Worm (Caenorhabditis elegans) whole organism, midembryonic: Measurements from ENCODE around the gene Y42G9A.2.

Source experiments
- T22C8.4 ChIP-seq: fragments of 200-800 bp; sonication (Bioruptor generic); IDR thresholded peaks from 2 replicates; pipeline ENCODE4 v1.3.6; 2022; ENCODE audit warnings: missing genetic modification characterization, missing compliant biosample characterization
- cog-1 ChIP-seq: sonication (generic microtip); optimal IDR thresholded peaks from 2 replicates; lab custom pipeline; 2016; ENCODE audit warnings: missing genetic modification characterization, missing compliant biosample characterization
- flt-1 ChIP-seq: fragments of 200-800 bp; sonication (Bioruptor generic); IDR thresholded peaks from 2 replicates; pipeline ENCODE4 v1.3.6; 2022; ENCODE audit warnings: missing genetic modification characterization, missing compliant biosample characterization
- klf-2 ChIP-seq: fragments of 200-800 bp; sonication (Bioruptor generic); conservative IDR thresholded peaks from 2 replicates; pipeline ENCODE4 v1.3.6; 2022; ENCODE audit warnings: missing genetic modification reagents, missing genetic modification characterization, missing compliant biosample characterization
- med-1 ChIP-seq: sonication (generic microtip); optimal IDR thresholded peaks from 2 replicates; lab custom pipeline; 2017; ENCODE audit warnings: missing genetic modification characterization, mild to moderate bottlenecking, missing compliant biosample characterization, antibody characterized with exemption, missing genetic modification reagents; ENCODE audit not compliant: insufficient read depth
- ref-1 ChIP-seq: fragments of 200-800 bp; sonication (Bioruptor generic); conservative IDR thresholded peaks from 2 replicates; pipeline ENCODE4 v1.3.6; 2022; ENCODE audit warnings: missing genetic modification reagents, missing genetic modification characterization, missing compliant biosample characterization
- tab-1 ChIP-seq: fragments of 200-800 bp; sonication (Bioruptor generic); IDR thresholded peaks from 2 replicates; pipeline ENCODE4 v1.3.6; 2022; ENCODE audit warnings: missing genetic modification characterization, missing compliant biosample characterization
- ztf-23 ChIP-seq: fragments of 200-800 bp; sonication (Bioruptor generic); IDR thresholded peaks from 2 replicates; pipeline ENCODE4 v1.3.6; 2022; ENCODE audit warnings: missing genetic modification reagents, missing genetic modification characterization, missing compliant biosample characterization
- ztf-29 ChIP-seq: fragments of 200-800 bp; sonication (Bioruptor generic); IDR thresholded peaks from 2 replicates; pipeline ENCODE4 v1.3.6; 2022; ENCODE audit warnings: missing genetic modification reagents, missing genetic modification characterization, missing compliant biosample characterization

Y42G9A.2 gene

ce11 chrIII:6158642-6159475 lies 10.9 kb downstream of the Y42G9A.2 start, which contains the start of gene nfm-1:
Gene nfm-1 (plus strand): TSS chrIII:6159453.
- TF ChIP-seq tab-1 (peak; percentile 93), T22C8.4 (peak; percentile 90), klf-2 (GFP tag; lab: Robert Waterston, UW) (peak; percentile 88), ref-1 (peak; percentile 89), flt-1 (peak; percentile 96), med-1 (GFP tag; lab: Kevin White, UChicago) (peak; percentile 60), cog-1 (tag; lab: Kevin White, UChicago) (peak; percentile 89), ztf-29 (GFP tag; lab: Robert Waterston, UW) (peak; percentile 95), ztf-23 (GFP tag; lab: Robert Waterston, UW) (peak; percentile 95)

ce11 chrIII:6163381-6163780 lies 15.4 kb downstream of the Y42G9A.2 start:
- TF ChIP-seq ztf-23 (GFP tag; lab: Robert Waterston, UW): no peak
- TF ChIP-seq med-1 (GFP tag; lab: Kevin White, UChicago): no peak
- TF ChIP-seq ztf-29 (GFP tag; lab: Robert Waterston, UW): no peak
- TF ChIP-seq tab-1: no peak
- no peak for TF ChIP-seq cog-1 (tag; lab: Kevin White, UChicago)
- no peak for TF ChIP-seq flt-1
- no peak for TF ChIP-seq T22C8.4
- TF ChIP-seq ref-1: no peak
- TF ChIP-seq klf-2 (GFP tag; lab: Robert Waterston, UW): no peak

- TF ChIP-seq ref-1: no peak
- no peak for TF ChIP-seq klf-2 (GFP tag; lab: Robert Waterston, UW)
- TF ChIP-seq cog-1 (tag; lab: Kevin White, UChicago): no peak
- no peak for TF ChIP-seq med-1 (GFP tag; lab: Kevin White, UChicago)
- TF ChIP-seq T22C8.4: 0 out of 2 replicates have a peak, but pooled peaks have one; percentile 16
- TF ChIP-seq flt-1: no peak
Observed at ce11 chrIII:6164253-6164971, 16.4 kb downstream of the Y42G9A.2 start, which contains the start of gene F42A10.9. Gene F42A10.9 (plus strand): TSS chrIII:6164573.

- TF ChIP-seq med-1 (GFP tag; lab: Kevin White, UChicago): no peak
- no peak for TF ChIP-seq ztf-29 (GFP tag; lab: Robert Waterston, UW)
- TF ChIP-seq flt-1: no peak
- TF ChIP-seq cog-1 (tag; lab: Kevin White, UChicago): no peak
- no peak for TF ChIP-seq ref-1
- TF ChIP-seq klf-2 (GFP tag; lab: Robert Waterston, UW): no peak
- TF ChIP-seq T22C8.4: no peak
- no peak for TF ChIP-seq tab-1
- no peak for TF ChIP-seq ztf-23 (GFP tag; lab: Robert Waterston, UW)
Observed at ce11 chrIII:6165240-6165639, 17.3 kb downstream of the Y42G9A.2 start.

ce11 chrIII:6166634-6167033 lies 18.6 kb downstream of the Y42G9A.2 start:
- TF ChIP-seq cog-1 (tag; lab: Kevin White, UChicago): no peak
- TF ChIP-seq ztf-29 (GFP tag; lab: Robert Waterston, UW): no peak
- TF ChIP-seq ref-1: no peak
- no peak for TF ChIP-seq klf-2 (GFP tag; lab: Robert Waterston, UW)
- TF ChIP-seq ztf-23 (GFP tag; lab: Robert Waterston, UW): no peak
- TF ChIP-seq med-1 (GFP tag; lab: Kevin White, UChicago): no peak
- TF ChIP-seq tab-1: no peak
- no peak for TF ChIP-seq flt-1

- TF ChIP-seq flt-1: no peak
- TF ChIP-seq T22C8.4: no peak
- no peak for TF ChIP-seq ztf-29 (GFP tag; lab: Robert Waterston, UW)
- no peak for TF ChIP-seq cog-1 (tag; lab: Kevin White, UChicago)
- no peak for TF ChIP-seq ref-1
- TF ChIP-seq med-1 (GFP tag; lab: Kevin White, UChicago): no peak
- no peak for TF ChIP-seq ztf-23 (GFP tag; lab: Robert Waterston, UW)
- TF ChIP-seq tab-1: no peak
Observed at ce11 chrIII:6168497-6169227, 20.7 kb downstream of the Y42G9A.2 start, which contains the start of gene efk-1. Gene efk-1 (minus strand): TSS chrIII:6168547.

ce11 chrIII:6170038-6170437 lies 22.1 kb downstream of the Y42G9A.2 start:
- TF ChIP-seq T22C8.4 (no peak), ztf-23 (GFP tag; lab: Robert Waterston, UW) (no peak), cog-1 (tag; lab: Kevin White, UChicago) (no peak), med-1 (GFP tag; lab: Kevin White, UChicago) (no peak), flt-1 (no peak), ref-1 (no peak), ztf-29 (GFP tag; lab: Robert Waterston, UW) (no peak), tab-1 (no peak), klf-2 (GFP tag; lab: Robert Waterston, UW) (no peak)

ce11 chrIII:6173020-6173597 lies 25.1 kb downstream of the Y42G9A.2 start, which contains the start of the genes abcf-3 and F42A10.5:
Gene abcf-3 (plus strand): TSS chrIII:6173403.
Gene F42A10.5 (minus strand): TSS chrIII:6173477.
- TF ChIP-seq flt-1 (0 out of 2 replicates have a peak, but pooled peaks have one; percentile 45), klf-2 (GFP tag; lab: Robert Waterston, UW) (no peak)
